Fruit fly (Drosophila melanogaster): ENCODE measurements around the gene CG7600.

The CG7600 gene

dm6 chr3L:11253690-11254243 is 43.2 kb downstream of the CG7600 start (continued):
- no peak for TF ChIP-seq CG12071 (GFP tag; optimal IDR thresholded peaks at IDR 0.05)
- no peak for TF ChIP-seq oc (tag; optimal IDR thresholded peaks at IDR 0.05)
- TF ChIP-seq Tbp (GFP tag; optimal IDR thresholded peaks at IDR 0.05) = no peak
- TF ChIP-seq CG10366 (GFP tag; IDR thresholded peaks at IDR 0.05) = no peak
- TF ChIP-seq Med (GFP tag) = peak; percentile 59
- TF ChIP-seq D (optimal IDR thresholded peaks at IDR 0.05) = no peak
- TF ChIP-seq D (GFP tag; optimal IDR thresholded peaks at IDR 0.05) = no peak
- TF ChIP-seq sug (tag; optimal IDR thresholded peaks at IDR 0.05) = no peak
- no peak for TF ChIP-seq CG2678 (tag; optimal IDR thresholded peaks at IDR 0.05)
- TF ChIP-seq inv (GFP tag; IDR thresholded peaks at IDR 0.05; ENCODE audit: partially characterized antibody) = no peak
- TF ChIP-seq CG34224 (GFP tag; IDR thresholded peaks at IDR 0.05; ENCODE audit: partially characterized antibody) = no peak
- TF ChIP-seq CG16779 (GFP tag; IDR thresholded peaks at IDR 0.05) = no peak
- TF ChIP-seq CG18262 (tag; optimal IDR thresholded peaks at IDR 0.05) = no peak
- TF ChIP-seq br (optimal IDR thresholded peaks at IDR 0.05) = no peak
- no peak for TF ChIP-seq dmrt11E (tag; optimal IDR thresholded peaks at IDR 0.05)
- no peak for TF ChIP-seq mirr (GFP tag; optimal IDR thresholded peaks at IDR 0.05)
- peak; percentile 35 for TF ChIP-seq lilli (GFP tag; optimal IDR thresholded peaks at IDR 0.05)
- no peak for TF ChIP-seq CG9932 (GFP tag; IDR thresholded peaks at IDR 0.05)
- TF ChIP-seq ken (GFP tag; IDR thresholded peaks at IDR 0.05) = no peak
- no peak for TF ChIP-seq zfh2 (GFP tag; optimal IDR thresholded peaks at IDR 0.05)
- TF ChIP-seq fru (optimal IDR thresholded peaks at IDR 0.05) = no peak
- TF ChIP-seq CG15269 (tag; optimal IDR thresholded peaks at IDR 0.05) = no peak
- TF ChIP-seq CG8478 (optimal IDR thresholded peaks at IDR 0.05) = peak; percentile 1
- TF ChIP-seq CG11247 (GFP tag; IDR thresholded peaks at IDR 0.05) = no peak
- TF ChIP-seq scrt (GFP tag; optimal IDR thresholded peaks at IDR 0.05) = no peak
- no peak for TF ChIP-seq chn (GFP tag; optimal IDR thresholded peaks at IDR 0.05)
- TF ChIP-seq CG33557 (GFP tag; optimal IDR thresholded peaks at IDR 0.05) = no peak
- TF ChIP-seq repo (GFP tag; optimal IDR thresholded peaks at IDR 0.05) = no peak
- TF ChIP-seq Dad (GFP tag; optimal IDR thresholded peaks at IDR 0.05) = no peak
- TF ChIP-seq CG4707 (GFP tag; optimal IDR thresholded peaks at IDR 0.05) = no peak
- no peak for TF ChIP-seq CG7839 (tag; optimal IDR thresholded peaks at IDR 0.05)
- TF ChIP-seq maf-S (GFP tag; optimal IDR thresholded peaks at IDR 0.05) = no peak
- no peak for TF ChIP-seq CG30020 (tag; optimal IDR thresholded peaks at IDR 0.05)
- TF ChIP-seq Poxn (GFP tag; IDR thresholded peaks at IDR 0.05) = no peak
- peak; percentile 75 for TF ChIP-seq CG15479 (GFP tag; optimal IDR thresholded peaks at IDR 0.05)
- TF ChIP-seq CG8290 (GFP tag; optimal IDR thresholded peaks at IDR 0.05) = no peak
- peak in 1 of 2 experiments; percentile 27 for TF ChIP-seq CG8290 (tag; optimal IDR thresholded peaks at IDR 0.05)
- no peak for TF ChIP-seq Vsx1 (GFP tag; optimal IDR thresholded peaks at IDR 0.05)
- TF ChIP-seq Hand (GFP tag; optimal IDR thresholded peaks at IDR 0.05) = no peak
- no peak for TF ChIP-seq crol (GFP tag; IDR thresholded peaks at IDR 0.05)
- TF ChIP-seq CG10543 (GFP tag; optimal IDR thresholded peaks at IDR 0.05) = no peak
- TF ChIP-seq CG10274 (GFP tag; optimal IDR thresholded peaks at IDR 0.05) = no peak
- TF ChIP-seq Hr3 (GFP tag; optimal IDR thresholded peaks at IDR 0.05) = no peak
- no peak for TF ChIP-seq CG6791 (GFP tag; IDR thresholded peaks at IDR 0.05; ENCODE audit: partially characterized antibody)
- no peak for TF ChIP-seq lov (optimal IDR thresholded peaks at IDR 0.05)
- TF ChIP-seq lov (GFP tag; IDR thresholded peaks at IDR 0.05) = 0 out of 3 replicates have a peak, but pooled peaks have one; percentile 21
- TF ChIP-seq amos (GFP tag; IDR thresholded peaks at IDR 0.05; ENCODE audit: partially characterized antibody) = 0 out of 2 replicates have a peak, but pooled peaks have one; percentile 26
- TF ChIP-seq Nf-YB (GFP tag; optimal IDR thresholded peaks at IDR 0.05) = no peak
- TF ChIP-seq CG32532 (GFP tag; IDR thresholded peaks at IDR 0.05) = 0 out of 2 replicates have a peak, but pooled peaks have one; percentile 27
- no peak for TF ChIP-seq CG9876 (GFP tag; optimal IDR thresholded peaks at IDR 0.05)
- no peak for TF ChIP-seq Max (GFP tag; optimal IDR thresholded peaks at IDR 0.05)
- no peak for TF ChIP-seq Aef1 (GFP tag; IDR thresholded peaks at IDR 0.05)
- no peak for TF ChIP-seq seq (GFP tag; IDR thresholded peaks at IDR 0.05)
